Fruit fly (Drosophila melanogaster): ENCODE data around the gene Prosbeta5R2.
A peak's percentile ranks its signal among the peaks of the same experiment; 100 is the strongest.

Prosbeta5R2 gene

DNA sequence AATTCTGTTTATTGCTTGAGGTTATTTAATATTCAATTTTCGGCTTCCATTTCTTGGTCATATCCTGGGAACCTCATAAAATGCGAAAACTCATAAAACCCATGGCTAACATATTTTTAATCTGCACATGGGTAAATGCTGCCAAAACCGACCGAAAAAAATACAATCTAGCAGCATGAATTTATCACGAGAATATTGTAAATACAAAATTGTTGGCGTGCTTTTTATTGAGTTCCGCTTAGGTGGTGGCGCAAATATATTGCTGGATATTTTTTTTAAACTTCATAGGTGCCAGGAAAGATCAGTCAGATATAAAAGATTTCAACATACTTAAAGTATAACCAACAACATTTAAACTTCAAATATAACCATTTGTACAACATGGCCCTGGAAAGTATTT, at the start of gene Prosbeta5R2:
TSS of gene Prosbeta5R2 (plus strand) at position 301 of the 400 bp plus-strand sequence.
- TF ChIP-seq N (GFP tag; optimal IDR thresholded peaks at IDR 0.05), result no peak
- no peak for TF ChIP-seq dl (GFP tag; optimal IDR thresholded peaks at IDR 0.05; ENCODE audit: insufficient read depth in 1 of 2, partially characterized antibody in 2 of 2)
- no peak for TF ChIP-seq Myc (optimal IDR thresholded peaks at IDR 0.05)
- TF ChIP-seq br (GFP tag; optimal IDR thresholded peaks at IDR 0.05), result no peak
- no peak for TF ChIP-seq foxo (GFP tag; optimal IDR thresholded peaks at IDR 0.05)
- TF ChIP-seq woc (GFP tag; optimal IDR thresholded peaks at IDR 0.05), result no peak
- TF ChIP-seq CG9705 (GFP tag; optimal IDR thresholded peaks at IDR 0.05), result no peak
- no peak for TF ChIP-seq sage (GFP tag; optimal IDR thresholded peaks at IDR 0.05)

- no peak for TF ChIP-seq GATAd (GFP tag; optimal IDR thresholded peaks at IDR 0.05)
- TF ChIP-seq Hnf4 (GFP tag; optimal IDR thresholded peaks at IDR 0.05), result no peak
- no peak for TF ChIP-seq Abd-B (GFP tag; optimal IDR thresholded peaks at IDR 0.05)
- TF ChIP-seq h (GFP tag; optimal IDR thresholded peaks at IDR 0.05), result no peak
- no peak for TF ChIP-seq Hr83 (GFP tag; optimal IDR thresholded peaks at IDR 0.05; ENCODE audit: poor library complexity, severe bottlenecking)
- TF ChIP-seq jim (GFP tag; optimal IDR thresholded peaks at IDR 0.05), result no peak
- TF ChIP-seq N (GFP tag; optimal IDR thresholded peaks at IDR 0.05), result no peak
- no peak for TF ChIP-seq dmrt93B (GFP tag; optimal IDR thresholded peaks at IDR 0.05)
- no peak for TF ChIP-seq Mio (GFP tag; optimal IDR thresholded peaks at IDR 0.05)
- no peak for TF ChIP-seq psq (GFP tag; optimal IDR thresholded peaks at IDR 0.05)
- TF ChIP-seq woc (GFP tag; optimal IDR thresholded peaks at IDR 0.05), result no peak
- TF ChIP-seq Jra (GFP tag; optimal IDR thresholded peaks at IDR 0.05), result no peak
- no peak for TF ChIP-seq Dif (GFP tag; optimal IDR thresholded peaks at IDR 0.05; ENCODE audit: partially characterized antibody)
- no peak for TF ChIP-seq rgr (GFP tag; optimal IDR thresholded peaks at IDR 0.05)
- TF ChIP-seq tai (GFP tag; optimal IDR thresholded peaks at IDR 0.05), result no peak
- TF ChIP-seq br (GFP tag; optimal IDR thresholded peaks at IDR 0.05), result no peak
- TF ChIP-seq sv (GFP tag; optimal IDR thresholded peaks at IDR 0.05), result no peak
Observed at dm6 chr2L:17958306-17958705, 31.9 kb upstream of the Prosbeta5R2 start.

dm6 chr2L:17960214-17960613, 30.0 kb upstream of the Prosbeta5R2 start:
- no peak for TF ChIP-seq ey (GFP tag; optimal IDR thresholded peaks at IDR 0.05)
- TF ChIP-seq Vsx2 (GFP tag; optimal IDR thresholded peaks at IDR 0.05; ENCODE audit: partially characterized antibody), result no peak
- TF ChIP-seq rgr (GFP tag; optimal IDR thresholded peaks at IDR 0.05), result no peak
- no peak for TF ChIP-seq sage (GFP tag; optimal IDR thresholded peaks at IDR 0.05)
- no peak for TF ChIP-seq HLH106 (tag; optimal IDR thresholded peaks at IDR 0.05)
- no peak for TF ChIP-seq psq (GFP tag; optimal IDR thresholded peaks at IDR 0.05)
- no peak for TF ChIP-seq Hr78 (GFP tag; optimal IDR thresholded peaks at IDR 0.05)
- TF ChIP-seq Hr83 (GFP tag; optimal IDR thresholded peaks at IDR 0.05; ENCODE audit: poor library complexity, severe bottlenecking), result no peak
- TF ChIP-seq CG32264 (GFP tag; optimal IDR thresholded peaks at IDR 0.05), result no peak
- no peak for TF ChIP-seq lola (GFP tag; optimal IDR thresholded peaks at IDR 0.05)
- no peak for TF ChIP-seq Myc (optimal IDR thresholded peaks at IDR 0.05)
- TF ChIP-seq Dfd (GFP tag; optimal IDR thresholded peaks at IDR 0.05), result no peak
- no peak for TF ChIP-seq CrebA (GFP tag; optimal IDR thresholded peaks at IDR 0.05; ENCODE audit: borderline replicate concordance)
- TF ChIP-seq N (GFP tag; optimal IDR thresholded peaks at IDR 0.05), result no peak
- no peak for TF ChIP-seq br (GFP tag; optimal IDR thresholded peaks at IDR 0.05)

- TF ChIP-seq Vsx2 (GFP tag; optimal IDR thresholded peaks at IDR 0.05; ENCODE audit: partially characterized antibody) (no peak), lola (GFP tag; optimal IDR thresholded peaks at IDR 0.05) (no peak), ey (GFP tag; optimal IDR thresholded peaks at IDR 0.05) (no peak), br (GFP tag; optimal IDR thresholded peaks at IDR 0.05) (no peak), CrebA (GFP tag; optimal IDR thresholded peaks at IDR 0.05; ENCODE audit: borderline replicate concordance) (no peak), dmrt93B (GFP tag; optimal IDR thresholded peaks at IDR 0.05) (no peak), rgr (GFP tag; optimal IDR thresholded peaks at IDR 0.05) (peak; percentile 32), Dif (GFP tag; optimal IDR thresholded peaks at IDR 0.05; ENCODE audit: partially characterized antibody) (no peak), Hnf4 (GFP tag; optimal IDR thresholded peaks at IDR 0.05) (no peak), N (GFP tag; optimal IDR thresholded peaks at IDR 0.05) (no peak), psq (GFP tag; optimal IDR thresholded peaks at IDR 0.05) (no peak), jim (GFP tag; optimal IDR thresholded peaks at IDR 0.05) (peak; percentile 85), Rel (GFP tag; optimal IDR thresholded peaks at IDR 0.05) (no peak), Rel (tag; optimal IDR thresholded peaks at IDR 0.05) (no peak), CG9705 (GFP tag; optimal IDR thresholded peaks at IDR 0.05) (no peak), Jra (GFP tag; optimal IDR thresholded peaks at IDR 0.05) (no peak), h (GFP tag; optimal IDR thresholded peaks at IDR 0.05) (no peak), CG32264 (GFP tag; optimal IDR thresholded peaks at IDR 0.05) (no peak), GATAd (GFP tag; optimal IDR thresholded peaks at IDR 0.05) (no peak), HLH106 (tag; optimal IDR thresholded peaks at IDR 0.05) (no peak), dl (GFP tag; optimal IDR thresholded peaks at IDR 0.05; ENCODE audit: insufficient read depth in 1 of 2, partially characterized antibody in 2 of 2) (no peak), OdsH (GFP tag; optimal IDR thresholded peaks at IDR 0.05) (no peak), Myc (optimal IDR thresholded peaks at IDR 0.05) (peak; percentile 2), Hr78 (GFP tag; optimal IDR thresholded peaks at IDR 0.05) (no peak), sv (GFP tag; optimal IDR thresholded peaks at IDR 0.05) (peak; percentile 23), Abd-B (GFP tag; optimal IDR thresholded peaks at IDR 0.05) (no peak), usp (GFP tag; optimal IDR thresholded peaks at IDR 0.05) (no peak), foxo (GFP tag; optimal IDR thresholded peaks at IDR 0.05) (no peak), woc (GFP tag; optimal IDR thresholded peaks at IDR 0.05) (no peak), Mio (GFP tag; optimal IDR thresholded peaks at IDR 0.05) (no peak), Sp1 (GFP tag; optimal IDR thresholded peaks at IDR 0.05) (no peak), pan (optimal IDR thresholded peaks at IDR 0.05) (no peak), Dfd (GFP tag; optimal IDR thresholded peaks at IDR 0.05) (no peak), dsf (GFP tag; optimal IDR thresholded peaks at IDR 0.05; ENCODE audit: borderline replicate concordance) (no peak), Hr83 (GFP tag; optimal IDR thresholded peaks at IDR 0.05; ENCODE audit: poor library complexity, severe bottlenecking) (peak; percentile 26), tai (GFP tag; optimal IDR thresholded peaks at IDR 0.05) (no peak), fru (GFP tag; optimal IDR thresholded peaks at IDR 0.05) (peak; percentile 26), sage (GFP tag; optimal IDR thresholded peaks at IDR 0.05) (no peak)
Observed at dm6 chr2L:17963071-17963567, 27.1 kb upstream of the Prosbeta5R2 start, which contains the start of gene CG5674. Gene CG5674, plus strand, starts transcription at chr2L:17963379.
